Fruit fly (Drosophila melanogaster) whole organism, embryonic: Measurements from ENCODE around the gene CG9263.
A peak's percentile ranks its signal among the peaks of the same experiment; 100 is the strongest.

Experiments
- Atf3 ChIP-seq: fragments of 200-800 bp; sonication (Bioruptor generic); optimal IDR thresholded peaks from 3 replicates; lab custom pipeline; 2016; ENCODE audit warnings: missing biosample characterization, missing genetic modification characterization
- Bgb ChIP-seq: fragments of 200-800 bp; sonication (Bioruptor generic); IDR thresholded peaks from 2 replicates; pipeline ENCODE4 v1.3.6; 2022; ENCODE audit warnings: missing biosample characterization, missing genetic modification characterization; ENCODE audit not compliant: partially characterized antibody
- CG10274 ChIP-seq: fragments of 200-800 bp; sonication (Bioruptor generic); optimal IDR thresholded peaks from 3 replicates; lab custom pipeline; 2017; ENCODE audit warnings: missing biosample characterization, mild to moderate bottlenecking, missing genetic modification characterization
- CG10543 ChIP-seq: fragments of 200-800 bp; sonication (Bioruptor generic); optimal IDR thresholded peaks from 3 replicates; lab custom pipeline; 2017; ENCODE audit warnings: missing biosample characterization, mild to moderate bottlenecking, missing genetic modification characterization, moderate library complexity
- CG11723 ChIP-seq: fragments of 200-800 bp; sonication (Bioruptor generic); optimal IDR thresholded peaks from 2 replicates; lab custom pipeline; 2017; ENCODE audit warnings: missing biosample characterization, mild to moderate bottlenecking, missing genetic modification characterization
- CG12391 ChIP-seq: fragments of 200-800 bp; sonication (Bioruptor generic); optimal IDR thresholded peaks from 3 replicates; lab custom pipeline; 2018; ENCODE audit warnings: missing biosample characterization, mild to moderate bottlenecking, missing genetic modification characterization, moderate library complexity
- CG13894 ChIP-seq: fragments of 200-800 bp; sonication (Bioruptor generic); optimal IDR thresholded peaks from 3 replicates; lab custom pipeline; 2018; ENCODE audit warnings: missing biosample characterization, mild to moderate bottlenecking, missing genetic modification characterization, moderate library complexity
- CG14667 ChIP-seq: fragments of 200-800 bp; sonication (Bioruptor generic); IDR thresholded peaks from 2 replicates; pipeline ENCODE4 v1.3.6; 2022; ENCODE audit warnings: missing biosample characterization, missing genetic modification characterization
- CG14710 ChIP-seq: fragments of 200-800 bp; sonication (Bioruptor generic); optimal IDR thresholded peaks from 3 replicates; lab custom pipeline; 2019; ENCODE audit warnings: missing biosample characterization, mild to moderate bottlenecking, missing genetic modification characterization, moderate library complexity
- CG15601 ChIP-seq: fragments of 200-800 bp; sonication (Bioruptor generic); optimal IDR thresholded peaks from 3 replicates; lab custom pipeline; 2019; ENCODE audit warnings: missing biosample characterization, mild to moderate bottlenecking, missing genetic modification characterization, moderate library complexity
- CG17385 ChIP-seq: fragments of 200-800 bp; sonication (Bioruptor generic); optimal IDR thresholded peaks from 3 replicates; lab custom pipeline; 2018; ENCODE audit warnings: missing biosample characterization, mild to moderate bottlenecking, missing genetic modification characterization
- CG2712 ChIP-seq: fragments of 200-800 bp; optimal IDR thresholded peaks from 3 replicates; lab custom pipeline; 2019; ENCODE audit warnings: missing biosample characterization, mild to moderate bottlenecking, missing genetic modification characterization, moderate library complexity
- CG30020 ChIP-seq: fragments of 200-800 bp; optimal IDR thresholded peaks from 2 replicates; lab custom pipeline; 2019; ENCODE audit warnings: missing biosample characterization, mild to moderate bottlenecking, missing genetic modification characterization, moderate library complexity
- CG6272 ChIP-seq: fragments of 200-800 bp; sonication (Bioruptor generic); IDR thresholded peaks from 2 replicates; pipeline ENCODE4 v1.3.6; 2022; ENCODE audit warnings: missing biosample characterization, missing genetic modification characterization
- CG6654 ChIP-seq: fragments of 200-800 bp; sonication (Bioruptor generic); optimal IDR thresholded peaks from 2 replicates; lab custom pipeline; 2017; ENCODE audit warnings: missing biosample characterization, mild to moderate bottlenecking, missing genetic modification characterization
- CG6765 ChIP-seq: fragments of 200-800 bp; sonication (Bioruptor generic); optimal IDR thresholded peaks from 3 replicates; lab custom pipeline; 2017; ENCODE audit warnings: missing biosample characterization, mild to moderate bottlenecking, missing genetic modification characterization
- CG7839 ChIP-seq: fragments of 200-800 bp; sonication (Bioruptor generic); optimal IDR thresholded peaks from 3 replicates; lab custom pipeline; 2018; ENCODE audit warnings: missing biosample characterization, mild to moderate bottlenecking, missing genetic modification characterization, moderate library complexity
- CG8281 ChIP-seq: fragments of 200-800 bp; sonication (Bioruptor generic); optimal IDR thresholded peaks from 2 replicates; lab custom pipeline; 2018; ENCODE audit warnings: missing biosample characterization, mild to moderate bottlenecking, missing genetic modification characterization, moderate library complexity
- CG9797 ChIP-seq: fragments of 200-800 bp; sonication (Bioruptor generic); optimal IDR thresholded peaks from 3 replicates; lab custom pipeline; 2018; ENCODE audit warnings: missing biosample characterization, mild to moderate bottlenecking, missing genetic modification characterization
- Chrac-16 ChIP-seq: fragments of 200-800 bp; sonication (Bioruptor generic); optimal IDR thresholded peaks from 3 replicates; lab custom pipeline; 2016; ENCODE audit warnings: missing biosample characterization, missing genetic modification characterization
- D19A ChIP-seq: fragments of 200-800 bp; optimal IDR thresholded peaks from 3 replicates; lab custom pipeline; 2019; ENCODE audit warnings: missing biosample characterization, mild to moderate bottlenecking, missing genetic modification characterization, moderate library complexity
- D19B ChIP-seq: fragments of 200-800 bp; sonication (Bioruptor generic); optimal IDR thresholded peaks from 2 replicates; lab custom pipeline; 2017; ENCODE audit warnings: missing biosample characterization, mild to moderate bottlenecking, missing genetic modification characterization
- Eip74EF ChIP-seq, 2 experiments: fragments of 200-800 bp in 1 of 2; fragments of >200 bp in 1 of 2; sonication (Bioruptor generic) in 1 of 2; optimal IDR thresholded peaks; 2 replicates each; lab custom pipeline; 2017 to 2019; ENCODE audit warnings: missing biosample characterization in 2 of 2, missing genetic modification characterization in 2 of 2, mild to moderate bottlenecking in 1 of 2, moderate library complexity in 1 of 2
- Fer1 ChIP-seq: fragments of 200-800 bp; sonication (Bioruptor generic); optimal IDR thresholded peaks from 2 replicates; lab custom pipeline; 2017; ENCODE audit warnings: missing biosample characterization, mild to moderate bottlenecking, missing genetic modification characterization
- Gsc ChIP-seq: fragments of 200-800 bp; sonication (Bioruptor generic); IDR thresholded peaks from 2 replicates; pipeline ENCODE4 v1.3.6; 2022; ENCODE audit warnings: missing biosample characterization, missing genetic modification characterization
- Kr ChIP-seq: fragments of 200-800 bp; sonication (Bioruptor generic); optimal IDR thresholded peaks from 2 replicates; lab custom pipeline; 2017; ENCODE audit warnings: missing biosample characterization, mild to moderate bottlenecking, missing genetic modification characterization
- Mad ChIP-seq: fragments of 200-800 bp; sonication (Bioruptor generic); optimal IDR thresholded peaks from 2 replicates; lab custom pipeline; 2016; ENCODE audit warnings: missing biosample characterization, missing genetic modification characterization
- NC2α ChIP-seq: fragments of 200-800 bp; sonication (Bioruptor generic); optimal IDR thresholded peaks from 2 replicates; lab custom pipeline; 2016; ENCODE audit warnings: missing biosample characterization, missing genetic modification characterization
- Nf-YB ChIP-seq: fragments of 200-800 bp; sonication (Bioruptor generic); optimal IDR thresholded peaks from 3 replicates; lab custom pipeline; 2019; ENCODE audit warnings: missing biosample characterization, mild to moderate bottlenecking, missing genetic modification characterization, moderate library complexity
- Oaz ChIP-seq: fragments of 200-800 bp; sonication (Bioruptor generic); IDR thresholded peaks from 2 replicates; pipeline ENCODE4 v1.3.6; 2022; ENCODE audit warnings: missing biosample characterization, missing genetic modification characterization
- Tbp ChIP-seq: fragments of >200 bp; optimal IDR thresholded peaks from 2 replicates; lab custom pipeline; 2018; ENCODE audit warnings: missing biosample characterization, missing genetic modification characterization
- Trl ChIP-seq, 3 experiments: fragments of >200 bp in 2 of 3; fragments of 200-800 bp in 1 of 3; sonication (Bioruptor generic) in 1 of 3; optimal IDR thresholded peaks; 2 replicates in 1 of 3; 3 replicates in 2 of 3; lab custom pipeline; 2016 to 2017; ENCODE audit warnings: missing biosample characterization in 1 of 3, missing genetic modification characterization in 1 of 3
- Xrp1 ChIP-seq: fragments of 200-800 bp; sonication (Bioruptor generic); IDR thresholded peaks from 2 replicates; pipeline ENCODE4 v1.3.6; 2022; ENCODE audit warnings: missing biosample characterization, missing genetic modification characterization
- bbx ChIP-seq: fragments of 200-800 bp; sonication (Bioruptor generic); IDR thresholded peaks from 2 replicates; pipeline ENCODE4 v1.3.6; 2022; ENCODE audit warnings: missing biosample characterization, missing genetic modification characterization; ENCODE audit not compliant: partially characterized antibody
- cas ChIP-seq: fragments of 200-800 bp; sonication (Bioruptor generic); IDR thresholded peaks from 2 replicates; pipeline ENCODE4 v1.3.6; 2022; ENCODE audit warnings: missing biosample characterization, missing genetic modification characterization
- ci ChIP-seq: fragments of 200-800 bp; sonication (Bioruptor generic); IDR thresholded peaks from 3 replicates; pipeline ENCODE4 v1.3.6; 2022; ENCODE audit warnings: missing biosample characterization, missing genetic modification characterization
- dati ChIP-seq: fragments of 200-800 bp; sonication (Bioruptor generic); IDR thresholded peaks from 2 replicates; pipeline ENCODE4 v1.3.6; 2022; ENCODE audit warnings: missing biosample characterization, missing genetic modification characterization
- en ChIP-seq: fragments of 200-800 bp; sonication (Bioruptor generic); optimal IDR thresholded peaks from 2 replicates; lab custom pipeline; 2016; ENCODE audit warnings: missing biosample characterization, missing genetic modification characterization
- gcm ChIP-seq: fragments of 200-800 bp; sonication (Bioruptor generic); optimal IDR thresholded peaks from 2 replicates; lab custom pipeline; 2019; ENCODE audit warnings: missing biosample characterization, mild to moderate bottlenecking, missing genetic modification characterization, moderate library complexity
- gro ChIP-seq: fragments of 200-800 bp; sonication (Bioruptor generic); optimal IDR thresholded peaks from 2 replicates; lab custom pipeline; 2016; ENCODE audit warnings: missing biosample characterization, missing genetic modification characterization
- her ChIP-seq: fragments of 200-800 bp; sonication (Bioruptor generic); optimal IDR thresholded peaks from 2 replicates; lab custom pipeline; 2016; ENCODE audit warnings: missing biosample characterization, missing genetic modification characterization
- jumu ChIP-seq: fragments of 200-800 bp; sonication (Bioruptor generic); optimal IDR thresholded peaks from 3 replicates; lab custom pipeline; 2016; ENCODE audit warnings: missing biosample characterization, missing genetic modification characterization
- pita ChIP-seq: fragments of 200-800 bp; sonication (Bioruptor generic); optimal IDR thresholded peaks from 2 replicates; lab custom pipeline; 2017; ENCODE audit warnings: missing biosample characterization, mild to moderate bottlenecking, missing genetic modification characterization
- sd ChIP-seq: fragments of 200-800 bp; sonication (Bioruptor generic); optimal IDR thresholded peaks from 3 replicates; lab custom pipeline; 2018; ENCODE audit warnings: missing biosample characterization, mild to moderate bottlenecking, missing genetic modification characterization, moderate library complexity
- sens ChIP-seq: fragments of 200-800 bp; sonication (Bioruptor generic); peaks from one replicate; lab custom pipeline; 2016; ENCODE audit warnings: missing biosample characterization, missing genetic modification characterization
- sna ChIP-seq: fragments of 200-800 bp; sonication (Bioruptor generic); IDR thresholded peaks from 2 replicates; pipeline ENCODE4 v1.3.6; 2022; ENCODE audit warnings: missing biosample characterization, missing genetic modification characterization; ENCODE audit not compliant: partially characterized antibody
- tap ChIP-seq: fragments of 200-800 bp; optimal IDR thresholded peaks from 3 replicates; lab custom pipeline; 2019; ENCODE audit warnings: missing biosample characterization, mild to moderate bottlenecking, missing genetic modification characterization, moderate library complexity
- tgo ChIP-seq: fragments of 200-800 bp; sonication (Bioruptor generic); IDR thresholded peaks from 3 replicates; pipeline ENCODE4 v1.3.6; 2022; ENCODE audit warnings: missing biosample characterization, missing genetic modification characterization

CG9263 gene

DNA sequence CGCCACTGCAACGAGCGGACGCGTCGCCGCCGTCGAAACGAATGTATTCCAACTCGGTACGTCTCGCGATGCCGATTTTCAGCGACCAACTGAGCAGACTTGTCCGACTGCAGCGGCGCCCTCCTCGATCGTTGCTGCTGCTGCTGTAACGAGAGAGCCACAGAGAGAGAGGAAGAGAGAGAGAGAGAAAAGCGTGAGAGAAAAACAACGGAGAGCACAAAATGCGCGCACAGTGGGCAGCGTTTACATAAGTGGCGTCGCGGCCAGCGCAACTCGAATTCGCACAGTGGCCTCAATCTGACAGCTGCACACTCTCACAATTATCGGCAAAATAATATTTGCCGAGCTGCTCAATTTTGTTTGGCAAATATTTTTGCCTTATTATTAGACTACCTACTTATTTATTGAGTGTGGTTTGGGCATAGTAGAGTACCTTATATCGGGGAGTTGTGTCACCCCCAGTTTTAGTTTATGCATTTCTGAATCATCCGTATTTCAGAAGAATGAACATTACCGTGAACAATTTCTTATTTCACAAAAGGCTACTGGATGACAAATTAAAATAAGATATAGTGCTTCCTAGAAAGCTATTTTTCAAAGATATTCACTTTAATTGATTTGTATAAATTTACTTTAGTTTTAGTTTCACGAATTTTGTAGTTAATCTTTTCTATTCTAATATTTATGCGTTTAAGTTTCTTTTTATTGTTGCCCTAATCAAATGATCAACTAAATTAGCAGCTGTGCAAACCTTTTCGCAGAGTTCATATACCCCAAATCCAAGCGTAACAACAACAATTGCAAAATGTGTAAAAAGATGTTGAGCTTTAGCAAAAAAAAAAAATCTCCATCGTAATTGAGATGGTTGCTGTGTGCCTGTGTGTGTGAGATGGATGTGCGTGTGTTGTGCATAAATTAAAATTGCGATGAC is 28.8 kb downstream of the CG9263 start (continued):
- peak; percentile 76 for TF ChIP-seq Xrp1 (GFP tag; lab: Robert Waterston, UW)
- TF ChIP-seq CG11723 (GFP tag; lab: Kevin White, UChicago) = peak; percentile 48
- TF ChIP-seq CG6654 = peak; percentile 25
- TF ChIP-seq CG7839 (tag; lab: Kevin White, UChicago) = peak; percentile 60
- peak; percentile 97 for TF ChIP-seq CG10274 (GFP tag; lab: Kevin White, UChicago)
- TF ChIP-seq pita (GFP tag; lab: Kevin White, UChicago) = no peak
- TF ChIP-seq Mad (GFP tag; lab: Kevin White, UChicago) = peak; percentile 40
- TF ChIP-seq Kr (GFP tag; lab: Kevin White, UChicago) = no peak
- peak; percentile 41 for TF ChIP-seq Gsc (GFP tag; lab: Robert Waterston, UW)
- peak; percentile 49 for TF ChIP-seq CG14667 (GFP tag; lab: Robert Waterston, UW)
- TF ChIP-seq ci (GFP tag; lab: Robert Waterston, UW) = peak; percentile 84
- peak; percentile 34 for TF ChIP-seq CG6765 (GFP tag; lab: Kevin White, UChicago)
- TF ChIP-seq CG14710 = peak; percentile 31
- TF ChIP-seq her (GFP tag; lab: Kevin White, UChicago) = peak; percentile 56
- TF ChIP-seq NC2α (GFP tag; lab: Kevin White, UChicago) = no peak
- TF ChIP-seq gcm (GFP tag; lab: Kevin White, UChicago) = peak; percentile 2
- peak; percentile 14 for TF ChIP-seq CG8281 (tag; lab: Kevin White, UChicago)
- peak; percentile 72 for TF ChIP-seq gro (GFP tag; lab: Kevin White, UChicago)
- TF ChIP-seq D19B (GFP tag; lab: Kevin White, UChicago) = peak; percentile 47
- no peak for TF ChIP-seq CG15601 (tag; lab: Kevin White, UChicago)
- TF ChIP-seq tgo = peak; percentile 63; the same call in 2 of the 3 replicates
- TF ChIP-seq D19A = peak; percentile 74
- TF ChIP-seq sens = peak; percentile 93
- TF ChIP-seq cas = no peak
- TF ChIP-seq CG30020 (tag; lab: Kevin White, UChicago) = no peak
- peak; percentile 53 for TF ChIP-seq CG17385 (GFP tag; lab: Kevin White, UChicago)
- peak; percentile 39 for TF ChIP-seq CG10543 (GFP tag; lab: Kevin White, UChicago)
- no peak for TF ChIP-seq Bgb (GFP tag; lab: Robert Waterston, UW)
- peak; percentile 92 to 100 for TF ChIP-seq Trl (optimal IDR thresholded peaks at IDR 0.05; lab: Kevin White, UChicago)
- TF ChIP-seq Trl (GFP tag; optimal IDR thresholded peaks at IDR 0.05; lab: Kevin White, UChicago) = peak; percentile 76
- TF ChIP-seq CG13894 (tag; lab: Kevin White, UChicago) = no peak
- no peak for TF ChIP-seq en (GFP tag; lab: Kevin White, UChicago)
- TF ChIP-seq CG6272 (GFP tag; lab: Robert Waterston, UW) = peak; percentile 61; the same call in 1 of the 2 replicates
- peak; percentile 66 for TF ChIP-seq Chrac-16 (GFP tag; lab: Kevin White, UChicago)
- no peak for TF ChIP-seq CG9797 (GFP tag; lab: Kevin White, UChicago)
- peak; percentile 20 for TF ChIP-seq Fer1 (GFP tag; lab: Kevin White, UChicago)
- TF ChIP-seq tap (tag; lab: Kevin White, UChicago) = no peak
- no peak for TF ChIP-seq Eip74EF (GFP tag; optimal IDR thresholded peaks at IDR 0.05; lab: Kevin White, UChicago)
- no peak for TF ChIP-seq Nf-YB
- TF ChIP-seq Atf3 (GFP tag; lab: Kevin White, UChicago) = peak; percentile 23
- TF ChIP-seq dati (GFP tag; lab: Robert Waterston, UW) = no peak
- TF ChIP-seq jumu (GFP tag; lab: Kevin White, UChicago) = peak; percentile 44
- TF ChIP-seq sna = 0 out of 2 replicates have a peak, but pooled peaks have one; percentile 45
- no peak for TF ChIP-seq sd (tag; lab: Kevin White, UChicago)
- no peak for TF ChIP-seq Tbp
- TF ChIP-seq CG12391 (tag; lab: Kevin White, UChicago) = peak; percentile 52
- peak; percentile 63 for TF ChIP-seq CG2712
- TF ChIP-seq Oaz (GFP tag; lab: Robert Waterston, UW) = 0 out of 2 replicates have a peak, but pooled peaks have one; percentile 19
- TF ChIP-seq bbx = no peak
